Worm (Caenorhabditis elegans) whole organism, dauer: Measurements from ENCODE around the gene T10B5.4.

ENCODE experiments used
- unc-62 ChIP-seq: sonication (generic microtip); optimal IDR thresholded peaks from 2 replicates; lab custom pipeline; 2017; ENCODE audit warnings: missing biosample characterization, missing genetic modification reagents, missing genetic modification characterization

Gene T10B5.4

ce11 chrV:1871768-1872296 lies at the start of gene T10B5.4, which contains the start of gene cct-7:
TSS of gene T10B5.4 (minus strand) at chrV:1871807.
TSS of gene cct-7 (plus strand) at chrV:1872246.
- no peak for TF ChIP-seq unc-62 (GFP tag; lab: Kevin White, UChicago)

ce11 chrV:1921321-1921720 lies 49.7 kb upstream of the T10B5.4 start, which contains the start of gene gst-37:
TSS of gene gst-37 (plus strand) at chrV:1921621.
- TF ChIP-seq unc-62 (GFP tag; lab: Kevin White, UChicago): no peak

- no peak for TF ChIP-seq unc-62 (GFP tag; lab: Kevin White, UChicago)
Measured at ce11 chrV:1920105-1920504, 48.5 kb upstream of the T10B5.4 start, which contains the start of gene Y32G9A.12. TSS of gene Y32G9A.12 (minus strand) at chrV:1920205.

- TF ChIP-seq unc-62 (GFP tag; lab: Kevin White, UChicago): no peak
Measured at ce11 chrV:1918030-1918559, 46.5 kb upstream of the T10B5.4 start, which contains the start of gene Y32G9A.2. TSS of gene Y32G9A.2 (plus strand) at chrV:1918509.

ce11 chrV:1911102-1911501 lies 39.5 kb upstream of the T10B5.4 start, which contains the start of gene Y32G9A.3:
TSS of gene Y32G9A.3 (plus strand) at chrV:1911402.
- no peak for TF ChIP-seq unc-62 (GFP tag; lab: Kevin White, UChicago)

ce11 chrV:1908542-1908941 lies 36.9 kb upstream of the T10B5.4 start, which contains the start of gene srp-3:
TSS of gene srp-3 (plus strand) at chrV:1908842.
- TF ChIP-seq unc-62 (GFP tag; lab: Kevin White, UChicago): no peak

- no peak for TF ChIP-seq unc-62 (GFP tag; lab: Kevin White, UChicago)
Measured at ce11 chrV:1907350-1907749, 35.7 kb upstream of the T10B5.4 start, which contains the start of gene Y32G9A.5. TSS of gene Y32G9A.5 (plus strand) at chrV:1907650.

- TF ChIP-seq unc-62 (GFP tag; lab: Kevin White, UChicago): no peak
Measured at ce11 chrV:1895483-1895882, 23.9 kb upstream of the T10B5.4 start, which contains the start of gene nphp-2. TSS of gene nphp-2 (plus strand) at chrV:1895783.

ce11 chrV:1892567-1893277 lies 21.1 kb upstream of the T10B5.4 start, which contains the start of gene zig-11:
TSS of gene zig-11 (minus strand) at chrV:1892939.
- TF ChIP-seq unc-62 (GFP tag; lab: Kevin White, UChicago): no peak

ce11 chrV:1889996-1890395 lies 18.4 kb upstream of the T10B5.4 start:
- TF ChIP-seq unc-62 (GFP tag; lab: Kevin White, UChicago): no peak

- TF ChIP-seq unc-62 (GFP tag; lab: Kevin White, UChicago): no peak
Measured at ce11 chrV:1888299-1888698, 16.7 kb upstream of the T10B5.4 start.

ce11 chrV:1886997-1887396 lies 15.4 kb upstream of the T10B5.4 start:
- no peak for TF ChIP-seq unc-62 (GFP tag; lab: Kevin White, UChicago)

- TF ChIP-seq unc-62 (GFP tag; lab: Kevin White, UChicago): no peak
Measured at ce11 chrV:1883131-1883530, 11.5 kb upstream of the T10B5.4 start.

- TF ChIP-seq unc-62 (GFP tag; lab: Kevin White, UChicago): no peak
Measured at ce11 chrV:1878030-1878429, 6.4 kb upstream of the T10B5.4 start.

- TF ChIP-seq unc-62 (GFP tag; lab: Kevin White, UChicago): no peak
Measured at ce11 chrV:1875497-1875988, 3.9 kb upstream of the T10B5.4 start.

- no peak for TF ChIP-seq unc-62 (GFP tag; lab: Kevin White, UChicago)
Measured at ce11 chrV:1874827-1875226, 3.2 kb upstream of the T10B5.4 start.
